Fruit fly (Drosophila melanogaster): ENCODE data around the gene Prestin.

- TF ChIP-seq CG17359 (tag; optimal IDR thresholded peaks at IDR 0.05) (no peak), CHES-1-like (GFP tag; optimal IDR thresholded peaks at IDR 0.05) (no peak), CG6683 (GFP tag; optimal IDR thresholded peaks at IDR 0.05) (no peak), prd (optimal IDR thresholded peaks at IDR 0.05) (no peak), prd (GFP tag; IDR thresholded peaks at IDR 0.05) (no peak), CG4360 (GFP tag; IDR thresholded peaks at IDR 0.05) (no peak), Rfx (GFP tag; IDR thresholded peaks at IDR 0.05) (no peak)
Observed at dm6 chr3L:17928106-17928505, 20.5 kb upstream of the Prestin start.
